Fruit fly (Drosophila melanogaster) whole organism, adult: ENCODE measurements around the gene rtet.

Source experiments
- CG12768 ChIP-seq: fragments of 200-800 bp; sonication (Bioruptor generic); optimal IDR thresholded peaks from 2 replicates; lab custom pipeline; 2017; ENCODE audit warnings: missing biosample characterization, missing genetic modification characterization, mild to moderate bottlenecking, moderate library complexity, missing genetic modification reagents
- Hr96 ChIP-seq: fragments of 200-800 bp; sonication (Bioruptor generic); optimal IDR thresholded peaks from 2 replicates; lab custom pipeline; 2016; ENCODE audit warnings: missing biosample characterization, missing genetic modification characterization
- cic ChIP-seq: fragments of 200-800 bp; sonication (Bioruptor generic); optimal IDR thresholded peaks from 2 replicates; lab custom pipeline; 2017; ENCODE audit warnings: missing biosample characterization, mild to moderate bottlenecking, missing genetic modification characterization, moderate library complexity
- kay ChIP-seq: fragments of 200-800 bp; sonication (Bioruptor generic); peaks from one replicate; lab custom pipeline; 2016; ENCODE audit warnings: missing biosample characterization, missing genetic modification characterization, borderline replicate concordance

DNA sequence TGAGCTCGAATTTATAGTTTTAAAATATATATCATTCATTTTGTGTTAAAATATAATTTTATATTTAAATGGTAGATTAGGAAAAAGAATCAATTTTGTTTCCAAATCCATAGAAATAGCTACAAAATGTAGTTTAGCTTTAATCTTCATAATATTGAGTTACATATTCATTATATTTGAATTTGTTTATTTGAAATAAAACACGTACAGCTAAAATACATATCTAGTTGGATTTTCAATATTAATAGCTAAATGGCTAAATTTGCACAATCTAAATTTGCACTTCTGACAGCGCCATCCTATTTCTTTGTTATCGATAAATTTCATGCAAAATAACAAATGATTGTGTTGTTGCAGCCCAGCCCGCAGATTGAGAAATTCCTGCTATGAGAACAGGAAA is 25.7 kb downstream of the rtet start, which contains the start of gene Usp8:
- TF ChIP-seq Hr96 (GFP tag; lab: Kevin White, UChicago) (no peak), cic (GFP tag; lab: Kevin White, UChicago) (no peak), CG12768 (GFP tag; lab: Kevin White, UChicago) (no peak), kay (GFP tag; lab: Kevin White, UChicago) (no peak)
